Worm (Caenorhabditis elegans): ENCODE measurements around the gene F54C9.7.

DNA sequence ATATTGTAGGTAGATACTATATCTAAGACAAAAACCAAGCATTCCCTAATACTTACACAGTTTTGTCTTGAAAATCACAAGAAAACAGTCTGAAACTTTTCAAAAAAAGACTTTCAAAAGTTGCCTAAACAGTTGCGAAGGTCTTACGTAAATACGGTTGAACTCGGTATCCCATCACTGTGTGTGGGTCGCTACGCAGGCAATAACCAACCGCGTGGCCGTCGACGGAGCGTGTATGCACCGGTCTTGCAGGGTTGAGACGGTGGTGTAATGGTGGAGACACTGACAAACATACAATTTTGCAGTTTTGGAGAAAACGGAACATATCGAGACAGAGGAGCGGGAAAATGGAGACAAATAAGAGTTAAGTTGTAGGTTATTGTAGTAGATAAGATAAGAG lies 11.9 kb upstream of the F54C9.7 start, which contains the start of gene iff-2:
- TF ChIP-seq ama-1 (optimal IDR thresholded peaks at IDR 0.05) = peak; percentile 51
- no peak for TF ChIP-seq ceh-9 (tag; optimal IDR thresholded peaks at IDR 0.05)
- peak; percentile 83 for TF ChIP-seq ceh-14 (tag; optimal IDR thresholded peaks at IDR 0.05)
- peak; percentile 91 for TF ChIP-seq elt-2 (tag; optimal IDR thresholded peaks at IDR 0.05)
- TF ChIP-seq syd-9 (tag; optimal IDR thresholded peaks at IDR 0.05) = peak; percentile 83
- TF ChIP-seq nfya-1 (tag; optimal IDR thresholded peaks at IDR 0.05) = peak; percentile 97
